Worm (Caenorhabditis elegans) whole organism, mixed stage, embryonic: ENCODE measurements around the gene figl-1.
A peak's percentile ranks its signal among the peaks of the same experiment; 100 is the strongest.

Experiments
- bed-3 ChIP-seq: fragments of 200-800 bp; sonication (Bioruptor generic); optimal IDR thresholded peaks from 3 replicates; lab custom pipeline; 2018; ENCODE audit warnings: mild to moderate bottlenecking, missing genetic modification characterization, moderate library complexity, missing compliant biosample characterization
- elt-1 ChIP-seq: sonication (generic microtip); optimal IDR thresholded peaks from 2 replicates; lab custom pipeline; 2017; ENCODE audit warnings: missing genetic modification characterization, mild to moderate bottlenecking, missing compliant biosample characterization, antibody characterized with exemption, moderate library complexity, borderline replicate concordance; ENCODE audit not compliant: insufficient read depth
- mep-1 ChIP-seq: fragments of 150-350 bp; optimal IDR thresholded peaks from 2 replicates; lab custom pipeline; 2017; ENCODE audit warnings: missing biosample characterization, missing genetic modification reagents, missing genetic modification characterization, inconsistent platforms
- nhr-12 ChIP-seq: fragments of 150-350 bp; optimal IDR thresholded peaks from 2 replicates; lab custom pipeline; 2014; ENCODE audit warnings: missing biosample characterization, missing genetic modification characterization
- snpc-4 ChIP-seq: fragments of 150-350 bp; optimal IDR thresholded peaks from 2 replicates; lab custom pipeline; 2014; ENCODE audit warnings: missing biosample characterization, missing genetic modification characterization
- unc-120 ChIP-seq: sonication (generic microtip); optimal IDR thresholded peaks from 2 replicates; lab custom pipeline; 2017; ENCODE audit warnings: missing genetic modification characterization, missing compliant biosample characterization; ENCODE audit not compliant: poor library complexity, severe bottlenecking
- unc-62 ChIP-seq: fragments of 150-350 bp; optimal IDR thresholded peaks from 2 replicates; lab custom pipeline; 2014; ENCODE audit warnings: missing biosample characterization, missing genetic modification reagents, missing genetic modification characterization
- ztf-11 ChIP-seq: fragments of 150-350 bp; optimal IDR thresholded peaks from 2 replicates; lab custom pipeline; 2014; ENCODE audit warnings: missing biosample characterization, missing genetic modification characterization

DNA sequence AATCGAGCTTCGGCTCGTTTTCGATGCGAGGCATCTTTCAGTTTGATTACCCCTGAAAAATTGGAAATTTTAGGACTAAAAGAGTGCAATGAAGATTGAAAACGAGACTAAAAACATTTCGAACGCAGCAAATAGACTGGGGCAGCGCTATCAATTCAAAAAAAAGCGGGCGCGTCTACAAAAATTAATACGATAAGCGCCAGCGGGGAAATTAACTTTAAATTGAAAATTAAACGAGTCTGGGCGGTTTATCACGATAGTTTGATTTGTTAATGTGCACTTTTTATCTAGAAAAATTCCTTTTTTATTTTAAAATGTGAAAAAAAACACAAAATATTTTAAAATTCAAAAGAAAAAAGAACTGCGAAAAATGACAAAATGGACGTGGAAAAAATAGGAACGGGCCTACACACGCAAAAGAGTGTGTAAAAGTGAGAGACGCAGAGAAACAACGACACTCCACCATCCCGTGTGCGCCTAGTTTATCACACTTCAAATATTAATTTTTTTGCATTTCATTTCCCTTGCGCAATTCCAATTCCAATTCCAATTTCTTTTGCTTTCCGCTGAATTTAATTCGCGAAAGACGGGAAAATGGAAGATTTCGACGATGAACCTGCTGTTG lies 25.6 kb upstream of the figl-1 start, which contains the start of the genes gmpr-1 and fipp-1:
- TF ChIP-seq unc-120 (tag; lab: Kevin White, UChicago) (no peak), unc-62 (no peak), ztf-11 (tag; lab: Kevin White, UChicago) (no peak), mep-1 (tag; lab: Kevin White, UChicago) (peak; percentile 54), elt-1 (no peak), nhr-12 (tag; lab: Kevin White, UChicago) (no peak), bed-3 (no peak), snpc-4 (tag; lab: Kevin White, UChicago) (no peak)
